Fruit fly (Drosophila melanogaster) whole organism, embryonic: Measurements from ENCODE around the gene Ptp99A.

Experiments used
- ATbp ChIP-seq: fragments of 200-800 bp; sonication (Bioruptor generic); optimal IDR thresholded peaks from 2 replicates; lab custom pipeline; 2017; ENCODE audit warnings: missing biosample characterization, mild to moderate bottlenecking, missing genetic modification characterization, missing genetic modification reagents
- Asciz ChIP-seq: fragments of 200-800 bp; sonication (Bioruptor generic); optimal IDR thresholded peaks from 2 replicates; lab custom pipeline; 2017; ENCODE audit warnings: missing biosample characterization, mild to moderate bottlenecking, missing genetic modification characterization, missing genetic modification reagents
- Awh ChIP-seq: fragments of 200-800 bp; sonication (Bioruptor generic); IDR thresholded peaks from 2 replicates; pipeline ENCODE4, ENCODE4 v1.3.6; 2022; ENCODE audit warnings: missing biosample characterization, missing genetic modification characterization
- Bgb ChIP-seq: fragments of 200-800 bp; sonication (Bioruptor generic); IDR thresholded peaks from 2 replicates; pipeline ENCODE4 v1.3.6; 2022; ENCODE audit warnings: missing biosample characterization, missing genetic modification characterization; ENCODE audit not compliant: partially characterized antibody
- CG1024 ChIP-seq: fragments of 200-800 bp; sonication (Bioruptor generic); IDR thresholded peaks from 2 replicates; pipeline ENCODE4 v1.3.6; 2022; ENCODE audit warnings: missing biosample characterization, missing genetic modification characterization
- CG10321 ChIP-seq: fragments of 200-800 bp; sonication (Bioruptor generic); IDR thresholded peaks from 2 replicates; pipeline ENCODE4 v1.3.6; 2022; ENCODE audit warnings: missing biosample characterization, missing genetic modification characterization
- CG10462 ChIP-seq: fragments of 200-800 bp; sonication (Bioruptor generic); optimal IDR thresholded peaks from 2 replicates; lab custom pipeline; 2016; ENCODE audit warnings: missing biosample characterization, missing genetic modification characterization
- CG11560 ChIP-seq: fragments of 200-800 bp; sonication (Bioruptor generic); IDR thresholded peaks from 3 replicates; pipeline ENCODE4 v1.3.6; 2022; ENCODE audit warnings: missing biosample characterization, missing genetic modification characterization
- CG11695 ChIP-seq: fragments of 200-800 bp; sonication (Bioruptor generic); IDR thresholded peaks from 3 replicates; pipeline ENCODE4 v1.3.6; 2022; ENCODE audit warnings: missing biosample characterization, missing genetic modification characterization
- CG12219 ChIP-seq: fragments of 200-800 bp; sonication (Bioruptor generic); optimal IDR thresholded peaks from 3 replicates; lab custom pipeline; 2018; ENCODE audit warnings: missing biosample characterization, mild to moderate bottlenecking, missing genetic modification characterization
- CG12299 ChIP-seq: fragments of 200-800 bp; sonication (Bioruptor generic); optimal IDR thresholded peaks from 2 replicates; lab custom pipeline; 2018; ENCODE audit warnings: missing biosample characterization, mild to moderate bottlenecking, missing genetic modification characterization
- CG15479 ChIP-seq: fragments of 200-800 bp; sonication (Bioruptor generic); optimal IDR thresholded peaks from 3 replicates; lab custom pipeline; 2019; ENCODE audit warnings: missing biosample characterization, mild to moderate bottlenecking, missing genetic modification characterization, moderate library complexity
- CG17361 ChIP-seq: fragments of 200-800 bp; sonication (Bioruptor generic); IDR thresholded peaks from 3 replicates; pipeline ENCODE4 v1.3.6; 2022; ENCODE audit warnings: missing biosample characterization, missing genetic modification characterization
- CG17802 ChIP-seq: fragments of 200-800 bp; sonication (Bioruptor generic); optimal IDR thresholded peaks from 2 replicates; lab custom pipeline; 2018; ENCODE audit warnings: missing biosample characterization, mild to moderate bottlenecking, missing genetic modification characterization, moderate library complexity
- CG18262 ChIP-seq: fragments of 200-800 bp; optimal IDR thresholded peaks from 3 replicates; lab custom pipeline; 2019; ENCODE audit warnings: missing biosample characterization, mild to moderate bottlenecking, missing genetic modification characterization, moderate library complexity
- CG2875 ChIP-seq: fragments of 200-800 bp; sonication (Bioruptor generic); optimal IDR thresholded peaks from 2 replicates; lab custom pipeline; 2017; ENCODE audit warnings: missing biosample characterization, mild to moderate bottlenecking, missing genetic modification characterization, missing genetic modification reagents
- CG34422 ChIP-seq: fragments of 200-800 bp; sonication (Bioruptor generic); IDR thresholded peaks from 3 replicates; pipeline ENCODE4 v1.3.6; 2022; ENCODE audit warnings: missing biosample characterization, missing genetic modification characterization
- CG43689 ChIP-seq: fragments of 200-800 bp; sonication (Bioruptor generic); IDR thresholded peaks from 2 replicates; pipeline ENCODE4 v1.3.6; 2022; ENCODE audit warnings: missing biosample characterization, missing genetic modification characterization
- CG4404 ChIP-seq: fragments of 200-800 bp; sonication (Bioruptor generic); IDR thresholded peaks from 2 replicates; pipeline ENCODE4 v1.3.6; 2022; ENCODE audit warnings: missing biosample characterization, missing genetic modification characterization
- CG5180 ChIP-seq: fragments of 200-800 bp; sonication (Bioruptor generic); optimal IDR thresholded peaks from 3 replicates; lab custom pipeline; 2017; ENCODE audit warnings: missing biosample characterization, missing genetic modification characterization, mild to moderate bottlenecking, moderate library complexity, missing genetic modification reagents
- CG7987 ChIP-seq: fragments of 200-800 bp; sonication (Bioruptor generic); optimal IDR thresholded peaks from 2 replicates; lab custom pipeline; 2018; ENCODE audit warnings: missing biosample characterization, mild to moderate bottlenecking, missing genetic modification characterization, moderate library complexity
- CG9727 ChIP-seq: fragments of 200-800 bp; sonication (Bioruptor generic); optimal IDR thresholded peaks from 3 replicates; lab custom pipeline; 2017; ENCODE audit warnings: missing biosample characterization, mild to moderate bottlenecking, missing genetic modification characterization
- CrebB ChIP-seq: fragments of 200-800 bp; sonication (Bioruptor generic); optimal IDR thresholded peaks from 3 replicates; lab custom pipeline; 2018; ENCODE audit warnings: missing biosample characterization, mild to moderate bottlenecking, missing genetic modification characterization
- Fer3 ChIP-seq: fragments of 200-800 bp; sonication (Bioruptor generic); optimal IDR thresholded peaks from 2 replicates; lab custom pipeline; 2018; ENCODE audit warnings: missing biosample characterization, mild to moderate bottlenecking, missing genetic modification characterization, moderate library complexity
- H15 ChIP-seq: fragments of 200-800 bp; sonication (Bioruptor generic); IDR thresholded peaks from 3 replicates; pipeline ENCODE4 v1.3.6; 2022; ENCODE audit warnings: missing biosample characterization, missing genetic modification characterization
- HLH4C ChIP-seq: fragments of 200-800 bp; sonication (Bioruptor generic); IDR thresholded peaks from 3 replicates; pipeline ENCODE4 v1.3.6; 2022; ENCODE audit warnings: missing biosample characterization, missing genetic modification characterization; ENCODE audit not compliant: partially characterized antibody
- Meics ChIP-seq: fragments of 200-800 bp; sonication (Bioruptor generic); optimal IDR thresholded peaks from 2 replicates; lab custom pipeline; 2017; ENCODE audit warnings: missing biosample characterization, mild to moderate bottlenecking, missing genetic modification characterization
- Poxn ChIP-seq: fragments of 200-800 bp; sonication (Bioruptor generic); IDR thresholded peaks from 2 replicates; pipeline ENCODE4 v1.3.6; 2022; ENCODE audit warnings: missing biosample characterization, missing genetic modification characterization
- Scr ChIP-seq: fragments of 200-800 bp; sonication (Bioruptor generic); IDR thresholded peaks from 2 replicates; pipeline ENCODE4 v1.3.6; 2022; ENCODE audit warnings: missing biosample characterization, missing genetic modification characterization; ENCODE audit not compliant: partially characterized antibody
- Sox102F ChIP-seq: fragments of 200-800 bp; sonication (Bioruptor generic); optimal IDR thresholded peaks from 2 replicates; lab custom pipeline; 2018; ENCODE audit warnings: missing biosample characterization, mild to moderate bottlenecking, missing genetic modification characterization, moderate library complexity
- Xrp1 ChIP-seq: fragments of 200-800 bp; sonication (Bioruptor generic); IDR thresholded peaks from 2 replicates; pipeline ENCODE4 v1.3.6; 2022; ENCODE audit warnings: missing biosample characterization, missing genetic modification characterization
- abd-A ChIP-seq: fragments of 200-800 bp; sonication (Bioruptor generic); optimal IDR thresholded peaks from 3 replicates; lab custom pipeline; 2019; ENCODE audit warnings: missing biosample characterization, mild to moderate bottlenecking, missing genetic modification characterization, moderate library complexity
- amos ChIP-seq: fragments of 200-800 bp; sonication (Bioruptor generic); IDR thresholded peaks from 2 replicates; pipeline ENCODE4 v1.3.6; 2022; ENCODE audit warnings: missing biosample characterization, missing genetic modification characterization; ENCODE audit not compliant: partially characterized antibody
- ato ChIP-seq: fragments of 200-800 bp; sonication (Bioruptor generic); IDR thresholded peaks from 2 replicates; pipeline ENCODE4 v1.3.6; 2022; ENCODE audit warnings: missing biosample characterization, missing genetic modification characterization; ENCODE audit not compliant: partially characterized antibody
- bowl ChIP-seq: fragments of 200-800 bp; sonication (Bioruptor generic); IDR thresholded peaks from 2 replicates; pipeline ENCODE4 v1.3.6; 2022; ENCODE audit warnings: missing biosample characterization, missing genetic modification characterization
- chn ChIP-seq: fragments of 200-800 bp; sonication (Bioruptor generic); optimal IDR thresholded peaks from 2 replicates; lab custom pipeline; 2016; ENCODE audit warnings: missing biosample characterization, missing genetic modification characterization
- croc ChIP-seq: fragments of 200-800 bp; sonication (Bioruptor generic); conservative IDR thresholded peaks from 3 replicates; pipeline ENCODE4 v1.3.6; 2022; ENCODE audit warnings: missing biosample characterization, missing genetic modification characterization
- dmrt11E ChIP-seq: fragments of 200-800 bp; sonication (Bioruptor generic); optimal IDR thresholded peaks from 3 replicates; lab custom pipeline; 2018; ENCODE audit warnings: missing biosample characterization, mild to moderate bottlenecking, missing genetic modification characterization, moderate library complexity
- kay ChIP-seq: fragments of 200-800 bp; sonication (Bioruptor generic); optimal IDR thresholded peaks from 2 replicates; lab custom pipeline; 2016; ENCODE audit warnings: missing biosample characterization, missing genetic modification characterization
- lilli ChIP-seq: fragments of 200-800 bp; sonication (Bioruptor generic); optimal IDR thresholded peaks from 3 replicates; lab custom pipeline; 2016; ENCODE audit warnings: missing biosample characterization, missing genetic modification characterization
- luna ChIP-seq: fragments of 200-800 bp; sonication (Bioruptor generic); optimal IDR thresholded peaks from 2 replicates; lab custom pipeline; 2016; ENCODE audit warnings: missing biosample characterization, missing genetic modification characterization
- mam ChIP-seq: fragments of 200-800 bp; sonication (Bioruptor generic); optimal IDR thresholded peaks from 3 replicates; lab custom pipeline; 2016; ENCODE audit warnings: missing biosample characterization, missing genetic modification characterization
- nerfin-2 ChIP-seq: fragments of 200-800 bp; sonication (Bioruptor generic); IDR thresholded peaks from 2 replicates; pipeline ENCODE4 v1.3.6; 2022; ENCODE audit warnings: missing biosample characterization, missing genetic modification characterization; ENCODE audit not compliant: partially characterized antibody
- pnt ChIP-seq: fragments of 200-800 bp; sonication (Bioruptor generic); optimal IDR thresholded peaks from 3 replicates; lab custom pipeline; 2016; ENCODE audit warnings: missing biosample characterization, missing genetic modification characterization
- ro ChIP-seq: fragments of 200-800 bp; sonication (Bioruptor generic); IDR thresholded peaks from 2 replicates; pipeline ENCODE4 v1.3.6; 2022; ENCODE audit warnings: missing biosample characterization, missing genetic modification characterization
- sens ChIP-seq: fragments of 200-800 bp; sonication (Bioruptor generic); peaks from one replicate; lab custom pipeline; 2016; ENCODE audit warnings: missing biosample characterization, missing genetic modification characterization
- sr ChIP-seq: fragments of 200-800 bp; sonication (Bioruptor generic); IDR thresholded peaks from 3 replicates; pipeline ENCODE4 v1.3.6; 2022; ENCODE audit warnings: missing biosample characterization, missing genetic modification characterization
- sug ChIP-seq: fragments of 200-800 bp; optimal IDR thresholded peaks from 2 replicates; lab custom pipeline; 2019; ENCODE audit warnings: missing biosample characterization, mild to moderate bottlenecking, missing genetic modification characterization, moderate library complexity
- unpg ChIP-seq: fragments of 200-800 bp; sonication (Bioruptor generic); optimal IDR thresholded peaks from 3 replicates; lab custom pipeline; 2018; ENCODE audit warnings: missing biosample characterization, mild to moderate bottlenecking, missing genetic modification characterization, moderate library complexity
- wdn ChIP-seq: fragments of 200-800 bp; sonication (Bioruptor generic); IDR thresholded peaks from 2 replicates; pipeline ENCODE4 v1.3.6; 2022; ENCODE audit warnings: missing biosample characterization, missing genetic modification characterization

The Ptp99A gene

DNA sequence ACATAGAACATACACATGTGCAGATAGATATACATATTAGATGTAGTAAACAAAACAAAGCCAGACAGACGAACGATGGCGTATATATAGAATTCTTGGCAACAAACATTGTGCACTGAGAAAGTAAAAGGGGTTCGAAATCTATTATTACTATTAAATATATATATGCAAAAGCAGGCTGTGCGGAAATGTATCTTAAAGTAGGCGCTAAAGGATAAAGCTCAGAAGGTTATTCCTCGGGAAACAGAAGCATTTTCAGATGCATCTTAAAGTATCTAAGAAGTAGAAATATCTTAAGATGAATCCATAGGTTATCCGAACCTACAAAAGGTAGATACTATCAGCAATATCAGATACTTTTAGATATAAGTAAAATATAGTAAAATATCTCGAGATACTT lies 118.4 kb downstream of the Ptp99A start (continued):
- TF ChIP-seq nerfin-2 (GFP tag; lab: Robert Waterston, UW): no peak
- no peak for TF ChIP-seq CrebB (tag; lab: Kevin White, UChicago)
- TF ChIP-seq CG10321 (GFP tag; lab: Robert Waterston, UW): no peak
- TF ChIP-seq Asciz (GFP tag; lab: Kevin White, UChicago): no peak
- TF ChIP-seq Sox102F: peak; percentile 32
- no peak for TF ChIP-seq Poxn (GFP tag; lab: Robert Waterston, UW)
- no peak for TF ChIP-seq sug (tag; lab: Kevin White, UChicago)
- peak; percentile 38; the same call in 1 of the 2 replicates for TF ChIP-seq Xrp1
- TF ChIP-seq CG9727 (GFP tag; lab: Kevin White, UChicago): no peak
- TF ChIP-seq dmrt11E (tag; lab: Kevin White, UChicago): peak; percentile 3
- TF ChIP-seq CG18262 (tag; lab: Kevin White, UChicago): peak; percentile 55
- TF ChIP-seq H15 (GFP tag; lab: Robert Waterston, UW): no peak
- peak; percentile 47; the same call in 1 of the 3 replicates for TF ChIP-seq CG17361
- peak; percentile 2 for TF ChIP-seq lilli (GFP tag; lab: Kevin White, UChicago)
- no peak for TF ChIP-seq CG12219
- TF ChIP-seq, all 482 proteins: peak for 32

dm6 chr3R:29496315-29496714 lies 118.9 kb downstream of the Ptp99A start:
- TF ChIP-seq CG34422: no peak
- no peak for TF ChIP-seq CG2875 (GFP tag; lab: Kevin White, UChicago)
- TF ChIP-seq CG11695 (GFP tag; lab: Robert Waterston, UW): no peak
- TF ChIP-seq amos (GFP tag; lab: Robert Waterston, UW): 0 out of 2 replicates have a peak, but pooled peaks have one; percentile 7
- no peak for TF ChIP-seq CG4404 (GFP tag; lab: Robert Waterston, UW)
- TF ChIP-seq sug (tag; lab: Kevin White, UChicago): no peak
- no peak for TF ChIP-seq CG1024 (GFP tag; lab: Robert Waterston, UW)
- TF ChIP-seq CG11560 (tag; lab: Robert Waterston, UW): no peak
- 0 out of 2 replicates have a peak, but pooled peaks have one; percentile 12 for TF ChIP-seq Bgb (GFP tag; lab: Robert Waterston, UW)
- no peak for TF ChIP-seq Awh
- no peak for TF ChIP-seq CG7987 (GFP tag; lab: Kevin White, UChicago)
- no peak for TF ChIP-seq Fer3 (tag; lab: Kevin White, UChicago)
- no peak for TF ChIP-seq bowl (GFP tag; lab: Robert Waterston, UW)
- no peak for TF ChIP-seq luna (GFP tag; lab: Kevin White, UChicago)
- TF ChIP-seq pnt (GFP tag; lab: Kevin White, UChicago): no peak
- TF ChIP-seq croc (GFP tag; lab: Robert Waterston, UW): no peak
- TF ChIP-seq abd-A (tag; lab: Kevin White, UChicago): no peak
- TF ChIP-seq Scr (GFP tag; lab: Robert Waterston, UW): no peak
- no peak for TF ChIP-seq HLH4C (GFP tag; lab: Robert Waterston, UW)
- TF ChIP-seq CG15479 (GFP tag; lab: Kevin White, UChicago): no peak
- TF ChIP-seq ro (GFP tag; lab: Robert Waterston, UW): no peak
- TF ChIP-seq ATbp (GFP tag; lab: Kevin White, UChicago): no peak
- no peak for TF ChIP-seq CG17802 (tag; lab: Kevin White, UChicago)
- TF ChIP-seq Meics (GFP tag; lab: Kevin White, UChicago): no peak
- TF ChIP-seq unpg: no peak
- no peak for TF ChIP-seq mam (GFP tag; lab: Kevin White, UChicago)
- no peak for TF ChIP-seq CG10462 (GFP tag; lab: Kevin White, UChicago)
- no peak for TF ChIP-seq wdn
- TF ChIP-seq ato (GFP tag; lab: Robert Waterston, UW): 0 out of 2 replicates have a peak, but pooled peaks have one; percentile 25
- no peak for TF ChIP-seq CG5180
- no peak for TF ChIP-seq CG43689
- no peak for TF ChIP-seq kay (GFP tag; lab: Kevin White, UChicago)
- peak; percentile 62 for TF ChIP-seq sens (GFP tag; lab: Kevin White, UChicago)
- no peak for TF ChIP-seq CG12299 (tag; lab: Kevin White, UChicago)
- TF ChIP-seq sr: no peak
- TF ChIP-seq chn: no peak
